Worm (Caenorhabditis elegans) whole organism, L1 larva: ENCODE measurements around the gene srw-144.

Experiments used
- C34B4.2 ChIP-seq: sonication (generic microtip); optimal IDR thresholded peaks from 2 replicates; lab custom pipeline; 2017; ENCODE audit warnings: mild to moderate bottlenecking, missing genetic modification characterization, missing compliant biosample characterization
- Y116A8C.19 ChIP-seq: sonication (generic microtip); optimal IDR thresholded peaks from 2 replicates; lab custom pipeline; 2016; ENCODE audit warnings: missing compliant biosample characterization, missing genetic modification characterization, borderline replicate concordance
- ama-1 ChIP-seq: fragments of 150-350 bp; optimal IDR thresholded peaks from 2 replicates; lab custom pipeline; 2014
- nhr-76 ChIP-seq: sonication (generic microtip); optimal IDR thresholded peaks from 2 replicates; lab custom pipeline; 2017; ENCODE audit warnings: missing biosample characterization, missing genetic modification characterization
- skn-1 ChIP-seq: fragments of 150-350 bp; optimal IDR thresholded peaks from 2 replicates; lab custom pipeline; 2014; ENCODE audit warnings: missing biosample characterization, missing genetic modification characterization
- sptf-1 ChIP-seq: fragments of 150-350 bp; optimal IDR thresholded peaks from 2 replicates; lab custom pipeline; 2014; ENCODE audit warnings: missing biosample characterization, missing genetic modification characterization

DNA sequence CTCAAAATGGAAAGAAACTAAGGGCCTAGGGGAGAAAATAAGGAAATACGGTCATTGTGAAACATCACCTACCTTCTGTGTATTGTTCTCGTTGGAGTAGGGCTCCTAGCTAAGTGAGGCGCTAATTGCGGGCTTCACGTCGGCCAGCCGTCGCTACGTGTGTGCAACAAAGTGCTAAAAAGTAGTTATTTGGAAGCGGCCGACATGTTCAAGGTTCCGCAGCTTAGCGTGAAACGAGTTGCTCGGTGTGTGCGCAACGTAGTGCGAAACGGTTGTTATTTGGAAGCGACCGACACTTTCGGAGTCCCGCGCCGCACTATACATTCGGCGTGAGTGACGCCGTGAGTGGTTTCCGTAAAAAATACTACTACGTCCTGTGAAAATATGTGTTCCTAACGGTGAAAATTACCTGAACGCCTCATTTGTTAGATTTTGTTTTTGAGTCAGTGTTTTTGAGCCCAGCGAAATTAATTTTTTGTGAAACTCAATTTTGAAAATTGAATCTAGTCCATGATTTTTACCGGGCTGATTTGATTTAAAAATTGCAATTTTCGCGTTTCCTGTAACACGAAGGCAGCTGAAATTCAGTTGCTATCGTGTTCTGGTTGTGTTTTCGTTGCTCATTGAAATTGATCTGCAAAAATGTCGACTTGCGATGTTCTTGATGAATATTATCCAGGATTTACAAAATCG, 10.7 kb upstream of the srw-144 start, which contains the start of gene srw-129:
- TF ChIP-seq sptf-1 = no peak
- TF ChIP-seq Y116A8C.19 (tag; lab: Kevin White, UChicago) = no peak
- TF ChIP-seq C34B4.2 (tag; lab: Kevin White, UChicago) = no peak
- TF ChIP-seq ama-1 (lab: Kevin White, UChicago) = no peak
- TF ChIP-seq skn-1 = no peak
- no peak for TF ChIP-seq nhr-76 (tag; lab: Kevin White, UChicago)
